Worm (Caenorhabditis elegans): ENCODE results near the gene snap-29.
A peak's percentile ranks its signal among the peaks of the same experiment; 100 is the strongest.

DNA sequence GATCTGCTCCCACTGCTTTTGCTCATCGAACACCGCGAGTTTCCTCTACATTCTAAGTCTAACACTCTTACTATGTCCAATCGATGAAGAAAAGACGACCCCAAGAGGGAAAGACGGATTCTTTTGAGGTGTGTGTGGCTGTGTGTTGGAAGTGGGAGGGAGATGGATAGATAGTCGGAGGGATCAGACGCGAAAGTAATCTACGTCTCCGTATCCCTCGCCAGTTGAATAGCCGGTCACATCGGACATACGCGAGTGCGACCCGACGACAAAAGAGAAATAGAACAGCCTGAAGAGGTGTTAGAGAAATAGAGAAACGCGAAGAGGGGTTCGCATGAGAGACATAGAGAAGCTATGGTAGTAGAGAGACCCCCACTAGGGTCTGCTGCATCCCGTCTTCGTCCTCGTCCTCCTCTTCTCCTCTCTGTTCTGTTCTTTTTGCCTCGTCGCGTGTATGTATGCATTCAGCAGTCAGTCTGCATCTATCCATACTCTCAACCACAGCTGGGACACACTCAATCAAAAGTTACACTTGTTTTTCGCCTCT lies 19.6 kb downstream of the snap-29 start:
- peak; percentile 48 for TF ChIP-seq lin-39 (tag; optimal IDR thresholded peaks at IDR 0.05)
- TF ChIP-seq alr-1 (tag; optimal IDR thresholded peaks at IDR 0.05) = peak; percentile 85
- peak; percentile 97 for TF ChIP-seq fos-1 (tag; optimal IDR thresholded peaks at IDR 0.05)
- no peak for TF ChIP-seq nhr-23 (tag; optimal IDR thresholded peaks at IDR 0.05)
- peak; percentile 96 for TF ChIP-seq ztf-4 (tag; optimal IDR thresholded peaks at IDR 0.05)
- peak; percentile 83 to 95 for TF ChIP-seq lsy-2 (tag; optimal IDR thresholded peaks at IDR 0.05)
- TF ChIP-seq ama-1 (optimal IDR thresholded peaks at IDR 0.05) = peak; percentile 82
- peak; percentile 39 for TF ChIP-seq ceh-82 (tag; optimal IDR thresholded peaks at IDR 0.05)
- TF ChIP-seq unc-62 (GFP tag; optimal IDR thresholded peaks at IDR 0.05) = peak; percentile 98
